Worm (Caenorhabditis elegans) whole organism, early embryonic: Measurements from ENCODE around the gene F15H10.12.

ENCODE experiments used
- B0310.2 ChIP-seq: sonication (generic microtip); optimal IDR thresholded peaks from 2 replicates; lab custom pipeline; 2016; ENCODE audit warnings: mild to moderate bottlenecking, missing genetic modification characterization, missing compliant biosample characterization
- F13C5.2 ChIP-seq: sonication (generic microtip); optimal IDR thresholded peaks from 2 replicates; lab custom pipeline; 2017; ENCODE audit warnings: mild to moderate bottlenecking, missing genetic modification characterization, inconsistent platforms, missing compliant biosample characterization
- aly-1 ChIP-seq: sonication (generic microtip); optimal IDR thresholded peaks from 2 replicates; lab custom pipeline; 2016; ENCODE audit warnings: missing genetic modification characterization, missing compliant biosample characterization
- ama-1 ChIP-seq: fragments of 150-350 bp; optimal IDR thresholded peaks from 2 replicates; lab custom pipeline; 2014
- ceh-13 ChIP-seq: fragments of 200-800 bp; sonication (Bioruptor generic); optimal IDR thresholded peaks from 2 replicates; lab custom pipeline; 2018; ENCODE audit warnings: mild to moderate bottlenecking, missing genetic modification characterization, missing compliant biosample characterization
- ceh-36 ChIP-seq: sonication (generic microtip); optimal IDR thresholded peaks from 2 replicates; lab custom pipeline; 2016; ENCODE audit warnings: missing genetic modification characterization, inconsistent platforms, missing compliant biosample characterization
- ets-7 ChIP-seq: sonication (generic microtip); optimal IDR thresholded peaks from 2 replicates; lab custom pipeline; 2016; ENCODE audit warnings: missing genotype, missing genetic modification characterization, missing compliant biosample characterization
- flt-1 ChIP-seq: fragments of 200-800 bp; sonication (Bioruptor generic); IDR thresholded peaks from 2 replicates; pipeline ENCODE4 v1.3.6; 2022; ENCODE audit warnings: missing genetic modification characterization, missing compliant biosample characterization
- hmbx-1 ChIP-seq: sonication (generic microtip); optimal IDR thresholded peaks from 2 replicates; lab custom pipeline; 2016; ENCODE audit warnings: mild to moderate bottlenecking, missing genetic modification characterization, missing compliant biosample characterization
- hmg-4 ChIP-seq: fragments of 200-800 bp; sonication (Bioruptor generic); optimal IDR thresholded peaks from 2 replicates; lab custom pipeline; 2018; ENCODE audit warnings: mild to moderate bottlenecking, missing genetic modification characterization, missing compliant biosample characterization
- hnd-1 ChIP-seq: sonication (generic microtip); optimal IDR thresholded peaks from 2 replicates; lab custom pipeline; 2016; ENCODE audit warnings: missing genetic modification characterization, missing compliant biosample characterization
- pes-1 ChIP-seq: fragments of 200-800 bp; sonication (Bioruptor generic); IDR thresholded peaks from 2 replicates; pipeline ENCODE4 v1.3.6; 2022; ENCODE audit warnings: missing genetic modification reagents, missing genetic modification characterization, missing compliant biosample characterization
- scrt-1 ChIP-seq: fragments of 200-800 bp; sonication (Bioruptor generic); IDR thresholded peaks from 2 replicates; pipeline ENCODE4 v1.3.6; 2022; ENCODE audit warnings: missing genetic modification characterization, missing compliant biosample characterization
- sea-1 ChIP-seq: fragments of 200-800 bp; sonication (Bioruptor generic); conservative IDR thresholded peaks from 2 replicates; pipeline ENCODE4 v1.3.6; 2022; ENCODE audit warnings: missing genetic modification characterization, missing compliant biosample characterization
- tbx-11 ChIP-seq: fragments of 200-800 bp; sonication (Bioruptor generic); IDR thresholded peaks from 2 replicates; pipeline ENCODE4 v1.3.6; 2022; ENCODE audit warnings: missing genetic modification characterization, missing compliant biosample characterization
- tbx-37 ChIP-seq: fragments of 200-800 bp; sonication (Bioruptor generic); conservative IDR thresholded peaks from 2 replicates; pipeline ENCODE4 v1.3.6; 2022; ENCODE audit warnings: missing genetic modification reagents, missing genetic modification characterization, missing compliant biosample characterization
- tra-4 ChIP-seq: sonication (generic microtip); optimal IDR thresholded peaks from 2 replicates; lab custom pipeline; 2017; ENCODE audit warnings: missing genetic modification characterization, missing compliant biosample characterization

Gene F15H10.12

DNA sequence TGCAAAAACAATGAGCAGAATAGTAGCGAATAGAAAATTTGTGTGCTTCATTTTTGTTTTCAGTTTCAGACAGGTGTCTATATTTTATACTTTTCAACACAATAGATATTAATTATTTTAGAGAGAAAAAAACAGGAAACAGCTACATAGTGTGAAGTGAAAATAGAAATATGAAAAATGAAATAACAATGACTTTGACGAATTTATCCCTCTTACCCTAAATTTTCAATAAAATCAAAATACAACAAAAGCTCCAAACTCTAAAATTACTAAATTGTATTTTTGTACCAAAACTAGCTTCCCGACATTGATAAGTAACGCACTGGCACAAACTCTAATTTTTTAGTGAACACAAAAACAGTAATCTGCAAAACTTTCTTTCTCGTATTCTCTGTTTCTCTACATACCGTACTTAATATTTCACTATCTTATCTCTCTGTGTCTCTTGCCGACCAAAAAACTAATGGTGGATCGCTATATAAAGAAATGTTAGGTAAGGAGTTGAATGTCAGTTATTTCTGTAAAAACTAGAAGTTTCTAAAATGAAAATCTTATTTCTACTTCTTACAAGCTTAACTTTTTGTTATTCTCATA lies 14.6 kb downstream of the F15H10.12 start, which contains the start of the genes col-151 and ugt-1:
TSS of gene col-151 (minus strand) at position 51 of the 594 bp plus-strand sequence.
TSS of gene ugt-1 (plus strand) at position 491 of the 594 bp plus-strand sequence.
- TF ChIP-seq hmg-4 (GFP tag; lab: Kevin White, UChicago): no peak
- TF ChIP-seq hmbx-1 (tag; lab: Kevin White, UChicago): no peak
- no peak for TF ChIP-seq tra-4 (tag; lab: Kevin White, UChicago)
- no peak for TF ChIP-seq scrt-1 (GFP tag; lab: Robert Waterston, UW)
- TF ChIP-seq tbx-37 (GFP tag; lab: Robert Waterston, UW): no peak
- TF ChIP-seq hnd-1: no peak
- no peak for TF ChIP-seq sea-1 (GFP tag; lab: Robert Waterston, UW)
- no peak for TF ChIP-seq ets-7 (tag; lab: Kevin White, UChicago)
- TF ChIP-seq aly-1 (tag; lab: Kevin White, UChicago): no peak
- no peak for TF ChIP-seq tbx-11
- TF ChIP-seq ceh-13 (GFP tag; lab: Kevin White, UChicago): no peak
- no peak for TF ChIP-seq flt-1
- TF ChIP-seq F13C5.2 (tag; lab: Kevin White, UChicago): no peak
- no peak for TF ChIP-seq pes-1 (GFP tag; lab: Robert Waterston, UW)
- TF ChIP-seq ceh-36: no peak
- TF ChIP-seq B0310.2 (tag; lab: Kevin White, UChicago): no peak
- TF ChIP-seq ama-1: no peak

DNA sequence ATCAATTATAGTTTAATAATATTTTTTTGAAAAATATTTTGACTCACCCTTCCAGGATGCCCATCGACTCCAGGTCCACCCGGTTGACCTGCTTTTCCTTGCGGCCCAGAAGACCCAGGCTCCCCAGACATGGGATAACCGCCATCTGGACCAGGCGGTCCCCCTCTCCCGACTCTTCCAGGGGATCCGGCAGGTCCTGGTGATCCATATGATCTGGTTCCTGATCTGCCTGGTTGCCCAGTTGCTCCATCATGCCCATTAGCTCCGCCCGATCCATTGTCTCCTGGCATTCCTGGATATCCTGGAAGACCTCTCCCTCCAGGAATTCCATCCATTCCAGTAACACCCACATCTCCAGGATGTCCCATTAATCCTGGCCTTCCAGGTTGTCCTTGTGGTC lies 16.2 kb downstream of the F15H10.12 start:
- no peak for TF ChIP-seq hnd-1
- no peak for TF ChIP-seq aly-1 (tag; lab: Kevin White, UChicago)
- TF ChIP-seq ceh-13 (GFP tag; lab: Kevin White, UChicago): no peak
- no peak for TF ChIP-seq sea-1 (GFP tag; lab: Robert Waterston, UW)
- TF ChIP-seq ama-1: no peak
- no peak for TF ChIP-seq B0310.2 (tag; lab: Kevin White, UChicago)
- no peak for TF ChIP-seq flt-1
- no peak for TF ChIP-seq tra-4 (tag; lab: Kevin White, UChicago)
- no peak for TF ChIP-seq ets-7 (tag; lab: Kevin White, UChicago)
- no peak for TF ChIP-seq scrt-1 (GFP tag; lab: Robert Waterston, UW)
- no peak for TF ChIP-seq ceh-36
- TF ChIP-seq tbx-11: no peak
- no peak for TF ChIP-seq tbx-37 (GFP tag; lab: Robert Waterston, UW)
- TF ChIP-seq hmbx-1 (tag; lab: Kevin White, UChicago): no peak

- TF ChIP-seq sea-1 (GFP tag; lab: Robert Waterston, UW): no peak
- TF ChIP-seq hmg-4 (GFP tag; lab: Kevin White, UChicago): no peak
- no peak for TF ChIP-seq tbx-11
- TF ChIP-seq ets-7 (tag; lab: Kevin White, UChicago): no peak
- no peak for TF ChIP-seq hmbx-1 (tag; lab: Kevin White, UChicago)
- TF ChIP-seq flt-1: no peak
- TF ChIP-seq ceh-13 (GFP tag; lab: Kevin White, UChicago): no peak
- no peak for TF ChIP-seq B0310.2 (tag; lab: Kevin White, UChicago)
- TF ChIP-seq pes-1 (GFP tag; lab: Robert Waterston, UW): no peak
- TF ChIP-seq ama-1: no peak
- TF ChIP-seq scrt-1 (GFP tag; lab: Robert Waterston, UW): no peak
- no peak for TF ChIP-seq ceh-36
- TF ChIP-seq tra-4 (tag; lab: Kevin White, UChicago): no peak
- no peak for TF ChIP-seq F13C5.2 (tag; lab: Kevin White, UChicago)
- TF ChIP-seq hnd-1: no peak
- no peak for TF ChIP-seq aly-1 (tag; lab: Kevin White, UChicago)
- TF ChIP-seq tbx-37 (GFP tag; lab: Robert Waterston, UW): no peak
Observed at ce11 chrV:10388318-10388717, 21.6 kb downstream of the F15H10.12 start, which contains the start of gene AC3.5. AC3.5 (plus strand) TSS chrV:10388527.

ce11 chrV:10387412-10387811 lies 22.5 kb downstream of the F15H10.12 start:
- TF ChIP-seq tra-4 (tag; lab: Kevin White, UChicago) (no peak), hmbx-1 (tag; lab: Kevin White, UChicago) (no peak), ceh-13 (GFP tag; lab: Kevin White, UChicago) (no peak), flt-1 (no peak), aly-1 (tag; lab: Kevin White, UChicago) (no peak), ets-7 (tag; lab: Kevin White, UChicago) (no peak), B0310.2 (tag; lab: Kevin White, UChicago) (no peak), tbx-37 (GFP tag; lab: Robert Waterston, UW) (no peak), sea-1 (GFP tag; lab: Robert Waterston, UW) (no peak), scrt-1 (GFP tag; lab: Robert Waterston, UW) (no peak)

ce11 chrV:10383950-10384349 lies 25.9 kb downstream of the F15H10.12 start, which contains the start of gene spe-10:
spe-10 (plus strand) TSS chrV:10384250.
- TF ChIP-seq aly-1 (tag; lab: Kevin White, UChicago): no peak
- TF ChIP-seq tbx-37 (GFP tag; lab: Robert Waterston, UW): no peak
- TF ChIP-seq ets-7 (tag; lab: Kevin White, UChicago): no peak
- no peak for TF ChIP-seq tbx-11
- TF ChIP-seq sea-1 (GFP tag; lab: Robert Waterston, UW): no peak
- TF ChIP-seq F13C5.2 (tag; lab: Kevin White, UChicago): no peak
- TF ChIP-seq pes-1 (GFP tag; lab: Robert Waterston, UW): no peak
- TF ChIP-seq hnd-1: no peak
- no peak for TF ChIP-seq flt-1
- TF ChIP-seq ceh-36: no peak
- no peak for TF ChIP-seq ceh-13 (GFP tag; lab: Kevin White, UChicago)
- no peak for TF ChIP-seq ama-1
- TF ChIP-seq scrt-1 (GFP tag; lab: Robert Waterston, UW): no peak
- no peak for TF ChIP-seq hmbx-1 (tag; lab: Kevin White, UChicago)
- TF ChIP-seq tra-4 (tag; lab: Kevin White, UChicago): no peak
- no peak for TF ChIP-seq hmg-4 (GFP tag; lab: Kevin White, UChicago)

DNA sequence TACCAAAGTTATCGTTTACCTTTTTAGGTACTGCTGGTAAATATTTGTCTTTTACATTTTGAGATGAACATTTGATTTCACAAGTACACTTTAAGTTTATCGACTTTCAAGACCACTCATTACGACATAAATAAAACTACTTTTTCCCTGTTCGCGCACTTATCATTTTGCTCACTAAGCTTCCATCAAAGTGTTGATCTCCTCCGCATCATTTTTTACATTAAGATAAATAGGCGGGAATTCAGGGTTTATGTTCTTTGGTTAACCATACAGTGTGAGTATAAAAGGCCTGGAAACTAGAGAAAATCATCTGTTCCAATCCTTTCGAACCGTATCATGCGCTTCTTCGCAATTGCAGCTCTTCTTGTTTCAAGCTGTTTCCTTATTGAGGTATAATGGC lies 27.7 kb downstream of the F15H10.12 start, which contains the start of gene pqn-2:
TSS of gene pqn-2 (plus strand) at position 301 of the 400 bp plus-strand sequence.
- no peak for TF ChIP-seq tra-4 (tag; lab: Kevin White, UChicago)
- TF ChIP-seq ama-1: no peak
- no peak for TF ChIP-seq hmbx-1 (tag; lab: Kevin White, UChicago)
- no peak for TF ChIP-seq ets-7 (tag; lab: Kevin White, UChicago)
